Fruit fly (Drosophila melanogaster) whole organism, wandering third instar larva: ENCODE measurements around the gene Or63a.

Experiments used
- Abd-B ChIP-seq: fragments of >200 bp; optimal IDR thresholded peaks from 2 replicates; lab custom pipeline; 2017; ENCODE audit warnings: missing biosample characterization, missing genetic modification characterization
- CG32264 ChIP-seq: fragments of 200-800 bp; sonication (Bioruptor generic); optimal IDR thresholded peaks from 2 replicates; lab custom pipeline; 2016; ENCODE audit warnings: missing biosample characterization, missing genetic modification characterization
- CG9705 ChIP-seq: fragments of 200-800 bp; sonication (Bioruptor generic); optimal IDR thresholded peaks from 2 replicates; lab custom pipeline; 2018; ENCODE audit warnings: missing biosample characterization, mild to moderate bottlenecking, missing genetic modification characterization
- CrebA ChIP-seq: fragments of 200-800 bp; sonication (Bioruptor generic); optimal IDR thresholded peaks from 2 replicates; lab custom pipeline; 2016; ENCODE audit warnings: missing biosample characterization, mild to moderate bottlenecking, missing genetic modification characterization, borderline replicate concordance
- GATAd ChIP-seq: sonication (Bioruptor generic); optimal IDR thresholded peaks from 2 replicates; lab custom pipeline; 2016; ENCODE audit warnings: missing biosample characterization, missing genetic modification characterization
- HLH106 ChIP-seq: fragments of 200-800 bp; optimal IDR thresholded peaks from 3 replicates; lab custom pipeline; 2019; ENCODE audit warnings: missing biosample characterization, mild to moderate bottlenecking, missing genetic modification characterization, moderate library complexity
- Hnf4 ChIP-seq: fragments of 200-800 bp; sonication (Bioruptor generic); optimal IDR thresholded peaks from 2 replicates; lab custom pipeline; 2016; ENCODE audit warnings: missing biosample characterization, mild to moderate bottlenecking, missing genetic modification characterization
- Hr78 ChIP-seq: fragments of >200 bp; optimal IDR thresholded peaks from 2 replicates; lab custom pipeline; 2017; ENCODE audit warnings: missing biosample characterization, missing genetic modification characterization
- Hr83 ChIP-seq: fragments of 200-300 bp; sonication (Bioruptor generic); optimal IDR thresholded peaks from 2 replicates; lab custom pipeline; 2016; ENCODE audit warnings: missing biosample characterization, mild to moderate bottlenecking, missing genetic modification characterization, moderate library complexity; ENCODE audit not compliant: poor library complexity, severe bottlenecking
- Jra ChIP-seq: sonication (Bioruptor generic); optimal IDR thresholded peaks from 2 replicates; lab custom pipeline; 2016; ENCODE audit warnings: missing biosample characterization, missing genetic modification characterization
- Mio ChIP-seq: sonication (Bioruptor generic); optimal IDR thresholded peaks from 2 replicates; lab custom pipeline; 2016; ENCODE audit warnings: missing biosample characterization, missing genetic modification characterization
- N ChIP-seq: fragments of >200 bp; optimal IDR thresholded peaks from 2 replicates; lab custom pipeline; 2018; ENCODE audit warnings: missing biosample characterization, missing external identifiers, missing genetic modification characterization
- OdsH ChIP-seq: fragments of 200-800 bp; sonication (Bioruptor generic); optimal IDR thresholded peaks from 2 replicates; lab custom pipeline; 2016; ENCODE audit warnings: missing biosample characterization, mild to moderate bottlenecking, missing genetic modification characterization
- Rel ChIP-seq, 2 experiments: fragments of 200-800 bp; sonication (Bioruptor generic) in 1 of 2; optimal IDR thresholded peaks; 2 replicates in 1 of 2; 3 replicates in 1 of 2; lab custom pipeline; 2016 to 2019; ENCODE audit warnings: mild to moderate bottlenecking in 2 of 2, missing biosample characterization in 2 of 2, missing genetic modification characterization in 2 of 2, moderate library complexity in 1 of 2
- Sp1 ChIP-seq: fragments of 200-800 bp; sonication (Bioruptor generic); optimal IDR thresholded peaks from 3 replicates; lab custom pipeline; 2019; ENCODE audit warnings: missing biosample characterization, mild to moderate bottlenecking, missing genetic modification characterization, moderate library complexity
- Vsx2 ChIP-seq: fragments of 200-300, 225-300 bp; sonication (Bioruptor generic); optimal IDR thresholded peaks from 2 replicates; lab custom pipeline; 2018; ENCODE audit warnings: missing biosample characterization, missing genetic modification characterization; ENCODE audit not compliant: partially characterized antibody
- br ChIP-seq: fragments of 200-800 bp; sonication (Bioruptor generic); optimal IDR thresholded peaks from 2 replicates; lab custom pipeline; 2016; ENCODE audit warnings: missing biosample characterization, missing genetic modification characterization
- brk ChIP-seq: fragments of 200-800 bp; sonication (Bioruptor generic); optimal IDR thresholded peaks from 2 replicates; lab custom pipeline; 2016; ENCODE audit warnings: missing biosample characterization, mild to moderate bottlenecking, missing genetic modification characterization
- dl ChIP-seq, 2 experiments: fragments of 175-275, 200-275 bp in 1 of 2; fragments of 200-275 bp in 1 of 2; sonication (Bioruptor generic); optimal IDR thresholded peaks; lab custom pipeline; 2018; ENCODE audit warnings: mild to moderate bottlenecking in 2 of 2, missing biosample characterization in 2 of 2, missing genetic modification characterization in 2 of 2, moderate library complexity in 2 of 2; ENCODE audit not compliant: partially characterized antibody in 2 of 2, insufficient read depth in 1 of 2
- dmrt93B ChIP-seq: fragments of 200-800 bp; sonication (Bioruptor generic); optimal IDR thresholded peaks from 2 replicates; lab custom pipeline; 2018; ENCODE audit warnings: missing biosample characterization, mild to moderate bottlenecking, missing genetic modification characterization
- dsf ChIP-seq: sonication (Bioruptor generic); optimal IDR thresholded peaks from 2 replicates; lab custom pipeline; 2016; ENCODE audit warnings: missing biosample characterization, missing genetic modification characterization, borderline replicate concordance
- ey ChIP-seq: fragments of 200-800 bp; sonication (Bioruptor generic); optimal IDR thresholded peaks from 2 replicates; lab custom pipeline; 2016; ENCODE audit warnings: missing biosample characterization, missing genetic modification characterization
- foxo ChIP-seq, 2 experiments: fragments of 200-800 bp; sonication (Bioruptor generic); optimal IDR thresholded peaks; 2 replicates in 1 of 2; 3 replicates in 1 of 2; lab custom pipeline; 2016 to 2017; ENCODE audit warnings: missing biosample characterization in 2 of 2, missing genetic modification characterization in 2 of 2
- fru ChIP-seq: fragments of 200-800 bp; sonication (Bioruptor generic); optimal IDR thresholded peaks from 3 replicates; lab custom pipeline; 2016; ENCODE audit warnings: missing biosample characterization, mild to moderate bottlenecking, missing genetic modification characterization
- jim ChIP-seq: fragments of 175-275, 200-325 bp; sonication (Bioruptor generic); optimal IDR thresholded peaks from 2 replicates; lab custom pipeline; 2016; ENCODE audit warnings: missing biosample characterization, mild to moderate bottlenecking, missing genetic modification characterization
- lola ChIP-seq: fragments of >200 bp; optimal IDR thresholded peaks from 2 replicates; lab custom pipeline; 2017; ENCODE audit warnings: missing biosample characterization, missing genetic modification characterization
- psq ChIP-seq: fragments of 200-800 bp; sonication (Bioruptor generic); optimal IDR thresholded peaks from 3 replicates; lab custom pipeline; 2017; ENCODE audit warnings: missing biosample characterization, mild to moderate bottlenecking, missing genetic modification characterization, moderate library complexity
- rgr ChIP-seq: fragments of 200-800 bp; sonication (Bioruptor generic); optimal IDR thresholded peaks from 3 replicates; lab custom pipeline; 2016; ENCODE audit warnings: missing biosample characterization, mild to moderate bottlenecking, missing genetic modification characterization
- sage ChIP-seq: fragments of 200-800 bp; sonication (Bioruptor generic); optimal IDR thresholded peaks from 2 replicates; lab custom pipeline; 2016; ENCODE audit warnings: missing biosample characterization, mild to moderate bottlenecking, missing genetic modification characterization
- sv ChIP-seq: fragments of 200-800 bp; sonication (Bioruptor generic); optimal IDR thresholded peaks from 3 replicates; lab custom pipeline; 2016; ENCODE audit warnings: missing biosample characterization, missing genetic modification characterization
- tai ChIP-seq: sonication (Bioruptor generic); optimal IDR thresholded peaks from 2 replicates; lab custom pipeline; 2016; ENCODE audit warnings: missing biosample characterization, missing genetic modification characterization

The Or63a gene

dm6 chr3L:2960949-2961584 lies at the start of gene Or63a, which contains the start of gene CG34025:
TSS of gene Or63a (plus strand) at chr3L:2961534.
TSS of gene CG34025 (minus strand) at chr3L:2961049.
- TF ChIP-seq dl (GFP tag; optimal IDR thresholded peaks at IDR 0.05; lab: Kevin White, UChicago; ENCODE audit: insufficient read depth in 1 of 2, partially characterized antibody in 2 of 2) (no peak), brk (GFP tag; lab: Kevin White, UChicago) (no peak), CrebA (GFP tag; lab: Kevin White, UChicago) (no peak), Sp1 (GFP tag; lab: Kevin White, UChicago) (no peak), Vsx2 (GFP tag; lab: Kevin White, UChicago) (no peak), Hr78 (no peak), sv (GFP tag; lab: Kevin White, UChicago) (no peak), jim (no peak), Hr83 (no peak), fru (GFP tag; lab: Kevin White, UChicago) (no peak), OdsH (GFP tag; lab: Kevin White, UChicago) (no peak), psq (GFP tag; lab: Kevin White, UChicago) (no peak), sage (no peak), dsf (GFP tag; lab: Kevin White, UChicago) (no peak), N (GFP tag; lab: Kevin White, UChicago) (no peak), Abd-B (GFP tag; lab: Kevin White, UChicago) (no peak), HLH106 (tag; lab: Kevin White, UChicago) (no peak), Mio (GFP tag; lab: Kevin White, UChicago) (no peak)

dm6 chr3L:2913291-2913690 lies 48.0 kb upstream of the Or63a start:
- TF ChIP-seq Jra (GFP tag; lab: Kevin White, UChicago), result no peak
- TF ChIP-seq ey (GFP tag; lab: Kevin White, UChicago), result no peak
- no peak for TF ChIP-seq Sp1 (GFP tag; lab: Kevin White, UChicago)
- no peak for TF ChIP-seq Mio (GFP tag; lab: Kevin White, UChicago)
- no peak for TF ChIP-seq rgr (GFP tag; lab: Kevin White, UChicago)
- no peak for TF ChIP-seq foxo (GFP tag; optimal IDR thresholded peaks at IDR 0.05; lab: Kevin White, UChicago)
- no peak for TF ChIP-seq Hr78
- TF ChIP-seq lola (GFP tag; lab: Kevin White, UChicago), result no peak
- no peak for TF ChIP-seq HLH106 (tag; lab: Kevin White, UChicago)
- no peak for TF ChIP-seq Hr83
- no peak for TF ChIP-seq Hnf4
- TF ChIP-seq brk (GFP tag; lab: Kevin White, UChicago), result no peak

dm6 chr3L:2916554-2916953 lies 44.8 kb upstream of the Or63a start, which contains the start of gene CG9970:
TSS of gene CG9970 (minus strand) at chr3L:2916654.
- TF ChIP-seq N (GFP tag; lab: Kevin White, UChicago), result no peak

- TF ChIP-seq dl (GFP tag; optimal IDR thresholded peaks at IDR 0.05; lab: Kevin White, UChicago; ENCODE audit: insufficient read depth in 1 of 2, partially characterized antibody in 2 of 2), result no peak
- no peak for TF ChIP-seq br
Measured at dm6 chr3L:2918628-2919027, 42.7 kb upstream of the Or63a start.

dm6 chr3L:2923097-2923496 lies 38.2 kb upstream of the Or63a start:
- TF ChIP-seq dsf (GFP tag; lab: Kevin White, UChicago) (no peak), tai (no peak), OdsH (GFP tag; lab: Kevin White, UChicago) (no peak), foxo (GFP tag; optimal IDR thresholded peaks at IDR 0.05; lab: Kevin White, UChicago) (no peak), brk (GFP tag; lab: Kevin White, UChicago) (no peak), rgr (GFP tag; lab: Kevin White, UChicago) (no peak), dmrt93B (GFP tag; lab: Kevin White, UChicago) (no peak), br (no peak), CG32264 (GFP tag; lab: Kevin White, UChicago) (no peak), CG9705 (GFP tag; lab: Kevin White, UChicago) (no peak), Hnf4 (no peak), HLH106 (tag; lab: Kevin White, UChicago) (no peak), N (GFP tag; lab: Kevin White, UChicago) (no peak), GATAd (GFP tag; lab: Kevin White, UChicago) (no peak), Abd-B (GFP tag; lab: Kevin White, UChicago) (no peak), Rel (GFP tag; optimal IDR thresholded peaks at IDR 0.05; lab: Kevin White, UChicago) (no peak), Rel (tag; optimal IDR thresholded peaks at IDR 0.05; lab: Kevin White, UChicago) (no peak), Vsx2 (GFP tag; lab: Kevin White, UChicago) (no peak), Hr78 (no peak), ey (GFP tag; lab: Kevin White, UChicago) (no peak), Mio (GFP tag; lab: Kevin White, UChicago) (no peak)
